Fruit fly (Drosophila melanogaster) whole organism, pupa: ENCODE measurements around the gene CG3748.

Experiments
- CG32121 ChIP-seq: fragments of 200-800 bp; sonication (Bioruptor generic); IDR thresholded peaks from 2 replicates; pipeline ENCODE4 v1.3.6; 2022; ENCODE audit warnings: missing biosample characterization, missing genetic modification characterization
- CG34367 ChIP-seq: fragments of 200-800 bp; sonication (Bioruptor generic); optimal IDR thresholded peaks from 2 replicates; lab custom pipeline; 2018; ENCODE audit warnings: missing biosample characterization, mild to moderate bottlenecking, missing genetic modification characterization
- CG8159 ChIP-seq: fragments of 200-800 bp; sonication (Bioruptor generic); optimal IDR thresholded peaks from 3 replicates; lab custom pipeline; 2018; ENCODE audit warnings: missing biosample characterization, mild to moderate bottlenecking, missing genetic modification characterization, moderate library complexity
- Pif1A ChIP-seq: fragments of 200-800 bp; sonication (Bioruptor generic); optimal IDR thresholded peaks from 3 replicates; lab custom pipeline; 2016; ENCODE audit warnings: missing biosample characterization, missing genetic modification characterization
- Snoo ChIP-seq: fragments of 200-800 bp; sonication (Bioruptor generic); optimal IDR thresholded peaks from 3 replicates; lab custom pipeline; 2017; ENCODE audit warnings: missing biosample characterization, mild to moderate bottlenecking, missing genetic modification characterization, inconsistent platforms

DNA sequence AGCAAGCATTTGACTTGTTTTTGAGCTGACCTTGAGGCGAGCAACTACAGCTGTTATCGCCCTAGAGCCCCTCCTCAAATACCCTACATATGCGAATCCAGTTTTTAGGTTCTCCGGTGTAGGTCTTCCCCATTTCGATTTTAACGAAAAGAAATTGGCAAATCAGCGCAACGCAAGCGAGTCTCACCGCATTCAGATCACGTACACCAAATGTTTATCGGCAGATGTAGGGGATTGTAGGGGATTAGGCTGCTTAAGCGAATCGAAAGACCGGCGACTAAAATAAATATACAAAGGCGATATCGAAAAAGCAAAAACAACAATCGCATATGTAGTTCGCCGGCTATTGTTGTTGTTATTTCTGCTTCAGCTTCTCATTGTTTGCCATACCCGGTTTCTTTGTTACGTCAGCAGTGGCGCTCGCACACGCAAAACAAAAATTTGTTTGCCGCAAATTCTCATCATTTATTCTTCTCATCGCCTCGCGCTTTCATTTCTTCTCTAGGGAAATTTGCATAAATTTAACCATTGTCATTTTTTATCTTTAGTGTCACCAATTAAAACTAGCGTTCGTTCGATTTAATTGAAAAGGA lies 45.5 kb downstream of the CG3748 start:
- peak; percentile 94 for TF ChIP-seq CG8159 (tag; lab: Kevin White, UChicago)
- TF ChIP-seq CG32121 (GFP tag; lab: Robert Waterston, UW): peak; percentile 83
- peak; percentile 92 for TF ChIP-seq CG34367 (tag; lab: Kevin White, UChicago)
- peak; percentile 91 for TF ChIP-seq Pif1A (GFP tag; lab: Kevin White, UChicago)
- peak; percentile 89 for TF ChIP-seq Snoo (tag; lab: Kevin White, UChicago)
